Fruit fly (Drosophila melanogaster) whole organism, wandering third instar larva: ENCODE measurements around the gene rdx.

Source experiments
- Abd-B ChIP-seq: fragments of >200 bp; optimal IDR thresholded peaks from 2 replicates; lab custom pipeline; 2017; ENCODE audit warnings: missing biosample characterization, missing genetic modification characterization
- CG32264 ChIP-seq: fragments of 200-800 bp; sonication (Bioruptor generic); optimal IDR thresholded peaks from 2 replicates; lab custom pipeline; 2016; ENCODE audit warnings: missing biosample characterization, missing genetic modification characterization
- CG9705 ChIP-seq: fragments of 200-800 bp; sonication (Bioruptor generic); optimal IDR thresholded peaks from 2 replicates; lab custom pipeline; 2018; ENCODE audit warnings: missing biosample characterization, mild to moderate bottlenecking, missing genetic modification characterization
- CrebA ChIP-seq: fragments of 200-800 bp; sonication (Bioruptor generic); optimal IDR thresholded peaks from 2 replicates; lab custom pipeline; 2016; ENCODE audit warnings: missing biosample characterization, mild to moderate bottlenecking, missing genetic modification characterization, borderline replicate concordance
- Dfd ChIP-seq: fragments of >200 bp; optimal IDR thresholded peaks from 2 replicates; lab custom pipeline; 2017; ENCODE audit warnings: missing biosample characterization, missing genetic modification characterization
- Dif ChIP-seq: fragments of 200-275, 200-300 bp; sonication (Bioruptor generic); optimal IDR thresholded peaks from 2 replicates; lab custom pipeline; 2018; ENCODE audit warnings: missing biosample characterization, missing genetic modification characterization; ENCODE audit not compliant: partially characterized antibody
- GATAd ChIP-seq: sonication (Bioruptor generic); optimal IDR thresholded peaks from 2 replicates; lab custom pipeline; 2016; ENCODE audit warnings: missing biosample characterization, missing genetic modification characterization
- HLH106 ChIP-seq: fragments of 200-800 bp; optimal IDR thresholded peaks from 3 replicates; lab custom pipeline; 2019; ENCODE audit warnings: missing biosample characterization, mild to moderate bottlenecking, missing genetic modification characterization, moderate library complexity
- Hnf4 ChIP-seq: fragments of 200-800 bp; sonication (Bioruptor generic); optimal IDR thresholded peaks from 2 replicates; lab custom pipeline; 2016; ENCODE audit warnings: missing biosample characterization, mild to moderate bottlenecking, missing genetic modification characterization
- Hr78 ChIP-seq: fragments of >200 bp; optimal IDR thresholded peaks from 2 replicates; lab custom pipeline; 2017; ENCODE audit warnings: missing biosample characterization, missing genetic modification characterization
- Hr83 ChIP-seq: fragments of 200-300 bp; sonication (Bioruptor generic); optimal IDR thresholded peaks from 2 replicates; lab custom pipeline; 2016; ENCODE audit warnings: missing biosample characterization, mild to moderate bottlenecking, missing genetic modification characterization, moderate library complexity; ENCODE audit not compliant: poor library complexity, severe bottlenecking
- Jra ChIP-seq: sonication (Bioruptor generic); optimal IDR thresholded peaks from 2 replicates; lab custom pipeline; 2016; ENCODE audit warnings: missing biosample characterization, missing genetic modification characterization
- Mio ChIP-seq: sonication (Bioruptor generic); optimal IDR thresholded peaks from 2 replicates; lab custom pipeline; 2016; ENCODE audit warnings: missing biosample characterization, missing genetic modification characterization
- Myc ChIP-seq: fragments of >200 bp; optimal IDR thresholded peaks from 2 replicates; lab custom pipeline; 2017
- N ChIP-seq: fragments of >200 bp; optimal IDR thresholded peaks from 2 replicates; lab custom pipeline; 2018; ENCODE audit warnings: missing biosample characterization, missing external identifiers, missing genetic modification characterization
- OdsH ChIP-seq: fragments of 200-800 bp; sonication (Bioruptor generic); optimal IDR thresholded peaks from 2 replicates; lab custom pipeline; 2016; ENCODE audit warnings: missing biosample characterization, mild to moderate bottlenecking, missing genetic modification characterization
- Rel ChIP-seq, 2 experiments: fragments of 200-800 bp; sonication (Bioruptor generic) in 1 of 2; optimal IDR thresholded peaks; 2 replicates in 1 of 2; 3 replicates in 1 of 2; lab custom pipeline; 2016 to 2019; ENCODE audit warnings: mild to moderate bottlenecking in 2 of 2, missing biosample characterization in 2 of 2, missing genetic modification characterization in 2 of 2, moderate library complexity in 1 of 2
- Sp1 ChIP-seq: fragments of 200-800 bp; sonication (Bioruptor generic); optimal IDR thresholded peaks from 3 replicates; lab custom pipeline; 2019; ENCODE audit warnings: missing biosample characterization, mild to moderate bottlenecking, missing genetic modification characterization, moderate library complexity
- Vsx2 ChIP-seq: fragments of 200-300, 225-300 bp; sonication (Bioruptor generic); optimal IDR thresholded peaks from 2 replicates; lab custom pipeline; 2018; ENCODE audit warnings: missing biosample characterization, missing genetic modification characterization; ENCODE audit not compliant: partially characterized antibody
- br ChIP-seq: fragments of 200-800 bp; sonication (Bioruptor generic); optimal IDR thresholded peaks from 2 replicates; lab custom pipeline; 2016; ENCODE audit warnings: missing biosample characterization, missing genetic modification characterization
- brk ChIP-seq: fragments of 200-800 bp; sonication (Bioruptor generic); optimal IDR thresholded peaks from 2 replicates; lab custom pipeline; 2016; ENCODE audit warnings: missing biosample characterization, mild to moderate bottlenecking, missing genetic modification characterization
- dl ChIP-seq, 2 experiments: fragments of 175-275, 200-275 bp in 1 of 2; fragments of 200-275 bp in 1 of 2; sonication (Bioruptor generic); optimal IDR thresholded peaks; lab custom pipeline; 2018; ENCODE audit warnings: mild to moderate bottlenecking in 2 of 2, missing biosample characterization in 2 of 2, missing genetic modification characterization in 2 of 2, moderate library complexity in 2 of 2; ENCODE audit not compliant: partially characterized antibody in 2 of 2, insufficient read depth in 1 of 2
- dmrt93B ChIP-seq: fragments of 200-800 bp; sonication (Bioruptor generic); optimal IDR thresholded peaks from 2 replicates; lab custom pipeline; 2018; ENCODE audit warnings: missing biosample characterization, mild to moderate bottlenecking, missing genetic modification characterization
- dsf ChIP-seq: sonication (Bioruptor generic); optimal IDR thresholded peaks from 2 replicates; lab custom pipeline; 2016; ENCODE audit warnings: missing biosample characterization, missing genetic modification characterization, borderline replicate concordance
- ey ChIP-seq: fragments of 200-800 bp; sonication (Bioruptor generic); optimal IDR thresholded peaks from 2 replicates; lab custom pipeline; 2016; ENCODE audit warnings: missing biosample characterization, missing genetic modification characterization
- foxo ChIP-seq, 2 experiments: fragments of 200-800 bp; sonication (Bioruptor generic); optimal IDR thresholded peaks; 2 replicates in 1 of 2; 3 replicates in 1 of 2; lab custom pipeline; 2016 to 2017; ENCODE audit warnings: missing biosample characterization in 2 of 2, missing genetic modification characterization in 2 of 2
- fru ChIP-seq: fragments of 200-800 bp; sonication (Bioruptor generic); optimal IDR thresholded peaks from 3 replicates; lab custom pipeline; 2016; ENCODE audit warnings: missing biosample characterization, mild to moderate bottlenecking, missing genetic modification characterization
- h ChIP-seq: fragments of 200-800 bp; sonication (Bioruptor generic); optimal IDR thresholded peaks from 3 replicates; lab custom pipeline; 2016; ENCODE audit warnings: missing biosample characterization, mild to moderate bottlenecking, missing genetic modification characterization
- jim ChIP-seq: fragments of 175-275, 200-325 bp; sonication (Bioruptor generic); optimal IDR thresholded peaks from 2 replicates; lab custom pipeline; 2016; ENCODE audit warnings: missing biosample characterization, mild to moderate bottlenecking, missing genetic modification characterization
- lola ChIP-seq: fragments of >200 bp; optimal IDR thresholded peaks from 2 replicates; lab custom pipeline; 2017; ENCODE audit warnings: missing biosample characterization, missing genetic modification characterization
- pan ChIP-seq: fragments of >200 bp; optimal IDR thresholded peaks from 2 replicates; lab custom pipeline; 2017
- psq ChIP-seq: fragments of 200-800 bp; sonication (Bioruptor generic); optimal IDR thresholded peaks from 3 replicates; lab custom pipeline; 2017; ENCODE audit warnings: missing biosample characterization, mild to moderate bottlenecking, missing genetic modification characterization, moderate library complexity
- rgr ChIP-seq: fragments of 200-800 bp; sonication (Bioruptor generic); optimal IDR thresholded peaks from 3 replicates; lab custom pipeline; 2016; ENCODE audit warnings: missing biosample characterization, mild to moderate bottlenecking, missing genetic modification characterization
- sage ChIP-seq: fragments of 200-800 bp; sonication (Bioruptor generic); optimal IDR thresholded peaks from 2 replicates; lab custom pipeline; 2016; ENCODE audit warnings: missing biosample characterization, mild to moderate bottlenecking, missing genetic modification characterization
- sv ChIP-seq: fragments of 200-800 bp; sonication (Bioruptor generic); optimal IDR thresholded peaks from 3 replicates; lab custom pipeline; 2016; ENCODE audit warnings: missing biosample characterization, missing genetic modification characterization
- tai ChIP-seq: sonication (Bioruptor generic); optimal IDR thresholded peaks from 2 replicates; lab custom pipeline; 2016; ENCODE audit warnings: missing biosample characterization, missing genetic modification characterization
- usp ChIP-seq: fragments of >200 bp; optimal IDR thresholded peaks from 2 replicates; lab custom pipeline; 2017; ENCODE audit warnings: missing biosample characterization, missing genetic modification characterization
- woc ChIP-seq: sonication (Bioruptor generic); optimal IDR thresholded peaks from 2 replicates; lab custom pipeline; 2016; ENCODE audit warnings: missing biosample characterization, mild to moderate bottlenecking, missing genetic modification characterization

The rdx gene

dm6 chr3R:13933966-13934365 lies 97.9 kb downstream of the rdx start:
- TF ChIP-seq Dif (GFP tag; lab: Kevin White, UChicago) (no peak), Dfd (peak; percentile 61)

- TF ChIP-seq woc (GFP tag; lab: Kevin White, UChicago) = peak; percentile 25
- no peak for TF ChIP-seq Vsx2 (GFP tag; lab: Kevin White, UChicago)
- TF ChIP-seq ey (GFP tag; lab: Kevin White, UChicago) = peak; percentile 59
- no peak for TF ChIP-seq dsf (GFP tag; lab: Kevin White, UChicago)
- TF ChIP-seq usp (GFP tag; lab: Kevin White, UChicago) = no peak
- peak in 1 of 2 experiments; percentile 50 for TF ChIP-seq foxo (GFP tag; optimal IDR thresholded peaks at IDR 0.05; lab: Kevin White, UChicago)
- peak; percentile 36 for TF ChIP-seq fru
- no peak for TF ChIP-seq CG9705 (GFP tag; lab: Kevin White, UChicago)
- TF ChIP-seq h = peak; percentile 63
- TF ChIP-seq Dfd = no peak
- TF ChIP-seq Dif (GFP tag; lab: Kevin White, UChicago) = no peak
- TF ChIP-seq N = no peak
- peak; percentile 21 for TF ChIP-seq HLH106 (tag; lab: Kevin White, UChicago)
- no peak for TF ChIP-seq dmrt93B (GFP tag; lab: Kevin White, UChicago)
- no peak for TF ChIP-seq jim
- TF ChIP-seq sv (GFP tag; lab: Kevin White, UChicago) = no peak
- no peak for TF ChIP-seq Jra
- TF ChIP-seq psq (GFP tag; lab: Kevin White, UChicago) = peak; percentile 56
- TF ChIP-seq GATAd = no peak
- TF ChIP-seq Hnf4 (GFP tag; lab: Kevin White, UChicago) = peak; percentile 45
- no peak for TF ChIP-seq lola (GFP tag; lab: Kevin White, UChicago)
- TF ChIP-seq pan (lab: Kevin White, UChicago) = no peak
- TF ChIP-seq CG32264 (GFP tag; lab: Kevin White, UChicago) = no peak
- TF ChIP-seq Abd-B (GFP tag; lab: Kevin White, UChicago) = no peak
- TF ChIP-seq brk = peak; percentile 39
- no peak for TF ChIP-seq Myc
- TF ChIP-seq OdsH (GFP tag; lab: Kevin White, UChicago) = peak; percentile 44
- no peak for TF ChIP-seq CrebA
- no peak for TF ChIP-seq Hr83
- TF ChIP-seq Sp1 (GFP tag; lab: Kevin White, UChicago) = peak; percentile 54
- no peak for TF ChIP-seq sage (GFP tag; lab: Kevin White, UChicago)
- TF ChIP-seq Rel (GFP tag; optimal IDR thresholded peaks at IDR 0.05; lab: Kevin White, UChicago) = no peak
- no peak for TF ChIP-seq Rel (tag; optimal IDR thresholded peaks at IDR 0.05; lab: Kevin White, UChicago)
- no peak for TF ChIP-seq tai (GFP tag; lab: Kevin White, UChicago)
- TF ChIP-seq br = peak; percentile 38
- TF ChIP-seq Hr78 (GFP tag; lab: Kevin White, UChicago) = no peak
- TF ChIP-seq Mio (GFP tag; lab: Kevin White, UChicago) = no peak
- peak; percentile 64 for TF ChIP-seq rgr
- TF ChIP-seq dl (GFP tag; optimal IDR thresholded peaks at IDR 0.05; lab: Kevin White, UChicago; ENCODE audit: insufficient read depth in 1 of 2, partially characterized antibody in 2 of 2) = no peak
Observed at dm6 chr3R:13931813-13932212, 100.0 kb downstream of the rdx start.

dm6 chr3R:13930252-13930651 lies 101.6 kb downstream of the rdx start:
- TF ChIP-seq CG9705 (GFP tag; lab: Kevin White, UChicago) = no peak
- TF ChIP-seq HLH106 (tag; lab: Kevin White, UChicago) = no peak
- TF ChIP-seq rgr = no peak
- TF ChIP-seq dmrt93B (GFP tag; lab: Kevin White, UChicago) = no peak
- TF ChIP-seq Rel (GFP tag; optimal IDR thresholded peaks at IDR 0.05; lab: Kevin White, UChicago) = no peak
- TF ChIP-seq Rel (tag; optimal IDR thresholded peaks at IDR 0.05; lab: Kevin White, UChicago) = no peak
